Fruit fly (Drosophila melanogaster): ENCODE results near the gene CG5039.

Gene CG5039

DNA sequence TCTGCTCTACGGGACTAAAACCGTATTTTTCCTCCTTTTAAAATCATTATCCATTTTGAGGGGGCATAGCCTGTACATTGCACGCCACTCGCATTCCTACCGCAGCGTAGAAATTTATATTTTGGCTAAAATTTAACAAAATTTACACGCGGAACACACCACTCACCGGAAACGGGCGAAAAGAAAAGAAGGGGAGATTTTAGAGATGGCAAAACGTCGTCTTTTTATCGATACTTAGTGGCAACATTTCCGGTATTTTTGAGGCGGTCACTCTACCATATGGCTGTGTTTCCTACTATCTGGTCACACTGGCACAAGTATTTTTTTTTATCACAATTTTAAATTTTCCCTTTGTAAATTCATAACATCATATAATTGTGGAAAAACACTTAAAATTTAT lies 6.4 kb downstream of the CG5039 start, which contains the start of gene RpL27 (continued):
- TF ChIP-seq her (GFP tag; optimal IDR thresholded peaks at IDR 0.05) = peak; percentile 81
- peak; percentile 83 for TF ChIP-seq CG15011 (GFP tag; optimal IDR thresholded peaks at IDR 0.05)
- TF ChIP-seq Aef1 (GFP tag; IDR thresholded peaks at IDR 0.05) = no peak; the same call in 2 of the 3 replicates
- TF ChIP-seq vfl (GFP tag; optimal IDR thresholded peaks at IDR 0.05) = peak; percentile 55
- peak; percentile 90 for TF ChIP-seq CG13624 (GFP tag; optimal IDR thresholded peaks at IDR 0.05)
- TF ChIP-seq Atf-2 (GFP tag; optimal IDR thresholded peaks at IDR 0.05) = peak; percentile 21
- peak; percentile 66 for TF ChIP-seq CG31224 (GFP tag; IDR thresholded peaks at IDR 0.05)
- TF ChIP-seq CG8089 (GFP tag; optimal IDR thresholded peaks at IDR 0.05) = peak; percentile 67
- TF ChIP-seq nom (GFP tag; optimal IDR thresholded peaks at IDR 0.05) = peak; percentile 86
- peak; percentile 31 for TF ChIP-seq fd96Cb (tag; optimal IDR thresholded peaks at IDR 0.05)
- TF ChIP-seq fu2 (GFP tag; optimal IDR thresholded peaks at IDR 0.05) = peak; percentile 58
- TF ChIP-seq gro (GFP tag; optimal IDR thresholded peaks at IDR 0.05) = peak; percentile 89
- TF ChIP-seq CG3163 (GFP tag; optimal IDR thresholded peaks at IDR 0.05) = peak; percentile 13
- peak; percentile 88 for TF ChIP-seq stwl (tag; optimal IDR thresholded peaks at IDR 0.05)
- peak; percentile 51 for TF ChIP-seq ssp (GFP tag; IDR thresholded peaks at IDR 0.05)
- TF ChIP-seq jing (GFP tag; optimal IDR thresholded peaks at IDR 0.05) = no peak
- peak; percentile 83 for TF ChIP-seq CG3847 (GFP tag; IDR thresholded peaks at IDR 0.05)
- TF ChIP-seq cas (GFP tag; IDR thresholded peaks at IDR 0.05) = 0 out of 2 replicates have a peak, but pooled peaks have one; percentile 22
- TF ChIP-seq CG11560 (tag; IDR thresholded peaks at IDR 0.05) = no peak
- peak; percentile 82 for TF ChIP-seq CG2712 (tag; optimal IDR thresholded peaks at IDR 0.05)
- TF ChIP-seq CG16815 (GFP tag; optimal IDR thresholded peaks at IDR 0.05) = peak; percentile 6
- peak; percentile 45 for TF ChIP-seq NC2α (GFP tag; optimal IDR thresholded peaks at IDR 0.05)
- peak; percentile 76 for TF ChIP-seq amos (GFP tag; IDR thresholded peaks at IDR 0.05; ENCODE audit: partially characterized antibody)
- peak; percentile 90 for TF ChIP-seq CG12659 (GFP tag; optimal IDR thresholded peaks at IDR 0.05)
- TF ChIP-seq sd (tag; optimal IDR thresholded peaks at IDR 0.05) = no peak
- TF ChIP-seq CG2129 (GFP tag; IDR thresholded peaks at IDR 0.05; ENCODE audit: partially characterized antibody) = no peak
- no peak for TF ChIP-seq CkIIα-i1 (GFP tag; IDR thresholded peaks at IDR 0.05)
- peak; percentile 92 for TF ChIP-seq B-H2 (GFP tag; optimal IDR thresholded peaks at IDR 0.05)
- TF ChIP-seq CG15479 (GFP tag; optimal IDR thresholded peaks at IDR 0.05) = no peak
- peak; percentile 80 for TF ChIP-seq CG12071 (GFP tag; optimal IDR thresholded peaks at IDR 0.05)
- TF ChIP-seq ab (GFP tag; optimal IDR thresholded peaks at IDR 0.05) = no peak
- peak; percentile 66 for TF ChIP-seq CG7556 (GFP tag; optimal IDR thresholded peaks at IDR 0.05)
- TF ChIP-seq CoRest (tag; optimal IDR thresholded peaks at IDR 0.05) = peak; percentile 68
- TF ChIP-seq Adf1 (GFP tag; IDR thresholded peaks at IDR 0.05) = peak; percentile 55; the same call in 1 of the 2 replicates
- TF ChIP-seq Ets97D (GFP tag; optimal IDR thresholded peaks at IDR 0.05) = peak; percentile 99
- peak; percentile 12 for TF ChIP-seq org-1 (GFP tag; optimal IDR thresholded peaks at IDR 0.05)
- TF ChIP-seq dm (GFP tag; optimal IDR thresholded peaks at IDR 0.05) = peak; percentile 93
- TF ChIP-seq al (GFP tag; IDR thresholded peaks at IDR 0.05) = peak; percentile 59
- peak; percentile 74 for TF ChIP-seq CG13894 (tag; optimal IDR thresholded peaks at IDR 0.05)
- TF ChIP-seq Ada2b (GFP tag; IDR thresholded peaks at IDR 0.05) = peak; percentile 58; the same call in 1 of the 2 replicates
- TF ChIP-seq Hey (tag; optimal IDR thresholded peaks at IDR 0.05) = peak; percentile 74
- peak; percentile 49 for TF ChIP-seq chn (GFP tag; optimal IDR thresholded peaks at IDR 0.05)
- TF ChIP-seq CTCF (GFP tag; optimal IDR thresholded peaks at IDR 0.05) = peak; percentile 64
- peak; percentile 57 for TF ChIP-seq CG11398 (GFP tag; optimal IDR thresholded peaks at IDR 0.05)
- peak; percentile 16; the same call in 1 of the 2 replicates for TF ChIP-seq sna (GFP tag; IDR thresholded peaks at IDR 0.05; ENCODE audit: partially characterized antibody)
- peak; percentile 61; the same call in 1 of the 3 replicates for TF ChIP-seq so (GFP tag; IDR thresholded peaks at IDR 0.05)
- no peak for TF ChIP-seq lov (optimal IDR thresholded peaks at IDR 0.05)
- TF ChIP-seq lov (GFP tag; IDR thresholded peaks at IDR 0.05) = peak; percentile 80; the same call in 2 of the 3 replicates
- TF ChIP-seq vnd (GFP tag; IDR thresholded peaks at IDR 0.05; ENCODE audit: partially characterized antibody) = peak; percentile 45; the same call in 1 of the 3 replicates
- peak; percentile 49 for TF ChIP-seq ac (GFP tag; optimal IDR thresholded peaks at IDR 0.05)
- TF ChIP-seq z (GFP tag; IDR thresholded peaks at IDR 0.05) = no peak
- TF ChIP-seq pum (GFP tag; optimal IDR thresholded peaks at IDR 0.05) = peak; percentile 10

Measured in whole organism, embryonic.